Worm (Caenorhabditis elegans): ENCODE results near the gene gas-1.

DNA sequence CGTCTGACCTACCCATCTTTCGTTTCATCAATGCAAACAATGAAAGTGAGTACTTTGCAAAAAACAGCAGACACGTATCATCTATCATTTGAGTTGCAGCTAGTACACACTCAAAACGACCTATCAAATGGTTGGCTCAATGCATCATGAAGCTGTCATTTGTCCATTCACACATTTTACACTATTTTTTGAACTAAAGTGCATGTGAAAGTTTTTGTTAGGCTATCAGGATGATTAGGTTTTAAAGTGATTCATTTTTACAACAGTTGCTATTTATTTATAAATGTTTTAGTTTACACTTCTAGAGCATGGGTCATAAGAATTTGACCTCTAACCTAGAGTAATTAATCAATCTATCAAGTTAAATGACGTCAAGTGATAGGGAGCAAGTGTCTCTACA, 9.7 kb upstream of the gas-1 start:
- no peak for TF ChIP-seq ceh-18 (tag; optimal IDR thresholded peaks at IDR 0.05)
- no peak for TF ChIP-seq C38D4.7 (GFP tag; optimal IDR thresholded peaks at IDR 0.05)
- TF ChIP-seq rnt-1 (tag; optimal IDR thresholded peaks at IDR 0.05) = no peak
- TF ChIP-seq pros-1 (tag; optimal IDR thresholded peaks at IDR 0.05) = no peak
- TF ChIP-seq pat-9 (tag; optimal IDR thresholded peaks at IDR 0.05) = no peak
- no peak for TF ChIP-seq ama-1 (optimal IDR thresholded peaks at IDR 0.05)
- TF ChIP-seq madf-2 (tag; optimal IDR thresholded peaks at IDR 0.05) = no peak
- no peak for TF ChIP-seq fkh-10 (GFP tag; optimal IDR thresholded peaks at IDR 0.05)
- no peak for TF ChIP-seq ttx-3 (tag; optimal IDR thresholded peaks at IDR 0.05)
- no peak for TF ChIP-seq ceh-14 (tag; optimal IDR thresholded peaks at IDR 0.05)
